Worm (Caenorhabditis elegans): ENCODE measurements around the gene Y116F11B.17.

- TF ChIP-seq snpc-4 (tag; optimal IDR thresholded peaks at IDR 0.05) = no peak
- TF ChIP-seq fkh-10 (GFP tag; optimal IDR thresholded peaks at IDR 0.05) = no peak
- TF ChIP-seq ama-1 (optimal IDR thresholded peaks at IDR 0.05) = no peak
Measured at ce11 chrV:19857334-19857733, 35.3 kb upstream of the Y116F11B.17 start, which contains the start of gene Y116F11B.8.
